Fruit fly (Drosophila melanogaster) whole organism, prepupa: ENCODE data around the gene Ask1.

Experiments used
- CG10631 ChIP-seq: fragments of 200-800 bp; sonication (Bioruptor generic); optimal IDR thresholded peaks from 2 replicates; lab custom pipeline; 2016; ENCODE audit warnings: missing biosample characterization, missing genetic modification characterization
- CG10669 ChIP-seq: fragments of 200-800 bp; sonication (Bioruptor generic); optimal IDR thresholded peaks from 3 replicates; lab custom pipeline; 2018; ENCODE audit warnings: missing biosample characterization, mild to moderate bottlenecking, missing genetic modification characterization, moderate library complexity
- CG11762 ChIP-seq: fragments of 200-800 bp; sonication (Bioruptor generic); optimal IDR thresholded peaks from 3 replicates; lab custom pipeline; 2016; ENCODE audit warnings: missing biosample characterization, missing genetic modification characterization; ENCODE audit not compliant: insufficient read depth
- CG11902 ChIP-seq: fragments of 200-800 bp; sonication (Bioruptor generic); optimal IDR thresholded peaks from 3 replicates; lab custom pipeline; 2016; ENCODE audit warnings: missing biosample characterization, missing genetic modification characterization
- CG15336 ChIP-seq: fragments of 200-800 bp; sonication (Bioruptor generic); IDR thresholded peaks from 2 replicates; pipeline ENCODE4 v1.3.6; 2022; ENCODE audit warnings: missing biosample characterization, missing genetic modification characterization
- CG1621 ChIP-seq: fragments of 200-800 bp; sonication (Bioruptor generic); optimal IDR thresholded peaks from 3 replicates; lab custom pipeline; 2018; ENCODE audit warnings: missing biosample characterization, mild to moderate bottlenecking, missing genetic modification characterization
- CG3032 ChIP-seq: fragments of 200-800 bp; optimal IDR thresholded peaks from 2 replicates; lab custom pipeline; 2019; ENCODE audit warnings: missing biosample characterization, mild to moderate bottlenecking, missing genetic modification characterization, moderate library complexity
- CG31627 ChIP-seq: fragments of 200-800 bp; sonication (Bioruptor generic); optimal IDR thresholded peaks from 3 replicates; lab custom pipeline; 2016; ENCODE audit warnings: missing biosample characterization, missing genetic modification characterization
- CG32006 ChIP-seq: fragments of 200-800 bp; sonication (Bioruptor generic); optimal IDR thresholded peaks from 3 replicates; lab custom pipeline; 2017; ENCODE audit warnings: missing biosample characterization, mild to moderate bottlenecking, missing genetic modification characterization
- CG34406 ChIP-seq: fragments of 200-800 bp; sonication (Bioruptor generic); optimal IDR thresholded peaks from 3 replicates; lab custom pipeline; 2016; ENCODE audit warnings: missing biosample characterization, missing genetic modification characterization
- CG3919 ChIP-seq: fragments of 200-800 bp; sonication (Bioruptor generic); optimal IDR thresholded peaks from 3 replicates; lab custom pipeline; 2016; ENCODE audit warnings: missing biosample characterization, missing genetic modification characterization
- CG4318 ChIP-seq: fragments of 200-800 bp; sonication (Bioruptor generic); optimal IDR thresholded peaks from 3 replicates; lab custom pipeline; 2017; ENCODE audit warnings: missing biosample characterization, mild to moderate bottlenecking, missing genetic modification characterization
- CG6163 ChIP-seq: fragments of 200-800 bp; sonication (Bioruptor generic); IDR thresholded peaks from 3 replicates; pipeline ENCODE4 v1.3.6; 2022; ENCODE audit warnings: missing biosample characterization, missing genetic modification characterization
- CG6276 ChIP-seq: fragments of 200-800 bp; sonication (Bioruptor generic); optimal IDR thresholded peaks from 2 replicates; lab custom pipeline; 2017; ENCODE audit warnings: missing biosample characterization, mild to moderate bottlenecking, missing genetic modification characterization
- CG6792 ChIP-seq: fragments of 200-800 bp; sonication (Bioruptor generic); optimal IDR thresholded peaks from 3 replicates; lab custom pipeline; 2016; ENCODE audit warnings: missing biosample characterization, missing genetic modification characterization
- CG6808 ChIP-seq: fragments of 200-800 bp; sonication (Bioruptor generic); optimal IDR thresholded peaks from 3 replicates; lab custom pipeline; 2017; ENCODE audit warnings: missing biosample characterization, missing genetic modification characterization, mild to moderate bottlenecking, moderate library complexity, missing genetic modification reagents
- CG6854 ChIP-seq: fragments of 200-800 bp; sonication (Bioruptor generic); optimal IDR thresholded peaks from 2 replicates; lab custom pipeline; 2017; ENCODE audit warnings: missing biosample characterization, mild to moderate bottlenecking, missing genetic modification characterization
- CG7368 ChIP-seq: fragments of 200-800 bp; sonication (Bioruptor generic); optimal IDR thresholded peaks from 3 replicates; lab custom pipeline; 2016; ENCODE audit warnings: missing biosample characterization, missing genetic modification characterization
- CG8632 ChIP-seq: fragments of 200-800 bp; sonication (Bioruptor generic); optimal IDR thresholded peaks from 3 replicates; lab custom pipeline; 2016; ENCODE audit warnings: missing biosample characterization, missing genetic modification characterization
- CG9139 ChIP-seq: fragments of 200-800 bp; sonication (Bioruptor generic); optimal IDR thresholded peaks from 3 replicates; lab custom pipeline; 2017; ENCODE audit warnings: missing biosample characterization, mild to moderate bottlenecking, missing genetic modification characterization
- Eip75B ChIP-seq: fragments of 200-800 bp; sonication (Bioruptor generic); optimal IDR thresholded peaks from 3 replicates; lab custom pipeline; 2016; ENCODE audit warnings: missing biosample characterization, missing genetic modification characterization
- Eip78C ChIP-seq: fragments of 200-800 bp; sonication (Bioruptor generic); peaks from one replicate; lab custom pipeline; 2016; ENCODE audit warnings: missing biosample characterization, missing genetic modification characterization
- Eip93F ChIP-seq: fragments of 200-800 bp; sonication (Bioruptor generic); optimal IDR thresholded peaks from 2 replicates; lab custom pipeline; 2016; ENCODE audit warnings: missing biosample characterization, mild to moderate bottlenecking, missing genetic modification characterization
- Gug ChIP-seq: fragments of 200-800 bp; sonication (Bioruptor generic); IDR thresholded peaks from 2 replicates; pipeline ENCODE4 v1.3.6; 2022; ENCODE audit warnings: missing biosample characterization, missing genetic modification characterization
- Hr39 ChIP-seq: fragments of 200-800 bp; sonication (Bioruptor generic); optimal IDR thresholded peaks from 2 replicates; lab custom pipeline; 2016; ENCODE audit warnings: missing biosample characterization, missing genetic modification characterization
- Hr4 ChIP-seq: fragments of 200-800 bp; sonication (Bioruptor generic); optimal IDR thresholded peaks from 3 replicates; lab custom pipeline; 2016; ENCODE audit warnings: missing biosample characterization, missing genetic modification characterization
- OdsH ChIP-seq: fragments of 200-800 bp; sonication (Bioruptor generic); optimal IDR thresholded peaks from 3 replicates; lab custom pipeline; 2016; ENCODE audit warnings: missing biosample characterization, missing genetic modification characterization
- Smox ChIP-seq: fragments of 200-800 bp; sonication (Bioruptor generic); optimal IDR thresholded peaks from 3 replicates; lab custom pipeline; 2016; ENCODE audit warnings: missing biosample characterization, missing genetic modification characterization
- Sox15 ChIP-seq: fragments of 200-800 bp; sonication (Bioruptor generic); optimal IDR thresholded peaks from 3 replicates; lab custom pipeline; 2016; ENCODE audit warnings: missing biosample characterization, missing genetic modification characterization
- cyc ChIP-seq: fragments of 200-800 bp; sonication (Bioruptor generic); optimal IDR thresholded peaks from 3 replicates; lab custom pipeline; 2016; ENCODE audit warnings: missing biosample characterization, missing genetic modification characterization
- dac ChIP-seq: fragments of 200-800 bp; sonication (Bioruptor generic); optimal IDR thresholded peaks from 2 replicates; lab custom pipeline; 2017; ENCODE audit warnings: missing biosample characterization, mild to moderate bottlenecking, missing genetic modification characterization
- eg ChIP-seq: fragments of 200-800 bp; sonication (Bioruptor generic); IDR thresholded peaks from 3 replicates; pipeline ENCODE4 v1.3.6; 2022; ENCODE audit warnings: missing biosample characterization, missing genetic modification characterization
- esn ChIP-seq: fragments of 200-800 bp; sonication (Bioruptor generic); optimal IDR thresholded peaks from 2 replicates; lab custom pipeline; 2016; ENCODE audit warnings: missing biosample characterization, mild to moderate bottlenecking, missing genetic modification characterization, moderate library complexity
- fd59A ChIP-seq: fragments of 200-800 bp; sonication (Bioruptor generic); optimal IDR thresholded peaks from 2 replicates; lab custom pipeline; 2017; ENCODE audit warnings: missing biosample characterization, mild to moderate bottlenecking, missing genetic modification characterization, missing genetic modification reagents
- fd85E ChIP-seq: fragments of 200-800 bp; sonication (Bioruptor generic); optimal IDR thresholded peaks from 3 replicates; lab custom pipeline; 2016; ENCODE audit warnings: missing biosample characterization, missing genetic modification characterization
- fkh ChIP-seq: fragments of 200-800 bp; sonication (Bioruptor generic); optimal IDR thresholded peaks from 3 replicates; lab custom pipeline; 2017; ENCODE audit warnings: missing biosample characterization, mild to moderate bottlenecking, missing genetic modification characterization, moderate library complexity
- lz ChIP-seq: fragments of 200-800 bp; sonication (Bioruptor generic); optimal IDR thresholded peaks from 3 replicates; lab custom pipeline; 2016; ENCODE audit warnings: missing biosample characterization, missing genetic modification characterization
- salr ChIP-seq, 2 experiments: fragments of 200-800 bp; sonication (Bioruptor generic); optimal IDR thresholded peaks; 3 replicates each; lab custom pipeline; 2016 to 2018; ENCODE audit warnings: missing biosample characterization in 2 of 2, missing genetic modification characterization in 2 of 2, mild to moderate bottlenecking in 1 of 2
- spab ChIP-seq: fragments of 200-800 bp; sonication (Bioruptor generic); optimal IDR thresholded peaks from 2 replicates; lab custom pipeline; 2017; ENCODE audit warnings: missing biosample characterization, mild to moderate bottlenecking, missing genetic modification characterization, missing genetic modification reagents
- ss ChIP-seq, 2 experiments: fragments of 200-800 bp; sonication (Bioruptor generic); optimal IDR thresholded peaks; 2 replicates in 1 of 2; 3 replicates in 1 of 2; lab custom pipeline; 2017 to 2018; ENCODE audit warnings: mild to moderate bottlenecking in 2 of 2, missing biosample characterization in 2 of 2, missing genetic modification characterization in 2 of 2, moderate library complexity in 1 of 2
- svp ChIP-seq: fragments of 200-800 bp; sonication (Bioruptor generic); peaks from one replicate; lab custom pipeline; 2016; ENCODE audit warnings: missing biosample characterization, missing genetic modification characterization
- topi ChIP-seq: fragments of 200-800 bp; sonication (Bioruptor generic); optimal IDR thresholded peaks from 3 replicates; lab custom pipeline; 2016; ENCODE audit warnings: missing biosample characterization, missing genetic modification characterization
- vri ChIP-seq: fragments of 200-800 bp; sonication (Bioruptor generic); optimal IDR thresholded peaks from 3 replicates; lab custom pipeline; 2016; ENCODE audit warnings: missing biosample characterization, mild to moderate bottlenecking, missing genetic modification characterization

Gene Ask1

dm6 chr3R:19905932-19906439 is 26.5 kb downstream of the Ask1 start (continued):
- peak; percentile 87 for TF ChIP-seq Eip75B (GFP tag; lab: Kevin White, UChicago)
- TF ChIP-seq CG10669, result peak; percentile 80
- TF ChIP-seq CG10631, result peak; percentile 81
- TF ChIP-seq CG11762 (GFP tag; lab: Kevin White, UChicago), result peak; percentile 82
- peak; percentile 93 for TF ChIP-seq esn (GFP tag; lab: Kevin White, UChicago)
- peak; percentile 91 for TF ChIP-seq cyc
- peak; percentile 93 for TF ChIP-seq vri (GFP tag; lab: Kevin White, UChicago)
- TF ChIP-seq Eip93F, result peak; percentile 66
- TF ChIP-seq CG3032, result peak; percentile 81
- peak; percentile 89 for TF ChIP-seq Sox15
- TF ChIP-seq CG11902 (GFP tag; lab: Kevin White, UChicago), result peak; percentile 87
- TF ChIP-seq CG6276 (GFP tag; lab: Kevin White, UChicago), result peak; percentile 74
- peak; percentile 83 for TF ChIP-seq CG8632 (GFP tag; lab: Kevin White, UChicago)
- peak; percentile 91 for TF ChIP-seq Smox (GFP tag; lab: Kevin White, UChicago)
- peak; percentile 90 for TF ChIP-seq CG6792 (GFP tag; lab: Kevin White, UChicago)
- TF ChIP-seq CG4318 (GFP tag; lab: Kevin White, UChicago), result no peak
- peak; percentile 91 for TF ChIP-seq lz (GFP tag; lab: Kevin White, UChicago)
- peak; percentile 91 for TF ChIP-seq CG6163 (GFP tag; lab: Robert Waterston, UW)
- peak; percentile 95 for TF ChIP-seq Eip78C (GFP tag; lab: Kevin White, UChicago)
- peak; percentile 86 for TF ChIP-seq spab
- TF ChIP-seq OdsH (GFP tag; lab: Kevin White, UChicago), result peak; percentile 92
- peak; percentile 91 for TF ChIP-seq eg (GFP tag; lab: Robert Waterston, UW)
- peak; percentile 50 for TF ChIP-seq CG9139 (GFP tag; lab: Kevin White, UChicago)
- peak; percentile 85 for TF ChIP-seq fd59A (GFP tag; lab: Kevin White, UChicago)
- peak; percentile 61 to 76 for TF ChIP-seq ss (GFP tag; optimal IDR thresholded peaks at IDR 0.05; lab: Kevin White, UChicago)
- TF ChIP-seq CG6808, result peak; percentile 80
- TF ChIP-seq CG1621 (tag; lab: Kevin White, UChicago), result peak; percentile 82
- TF ChIP-seq CG7368 (GFP tag; lab: Kevin White, UChicago), result peak; percentile 82
- peak; percentile 61 for TF ChIP-seq fkh
- peak; percentile 70 to 77 for TF ChIP-seq salr (GFP tag; optimal IDR thresholded peaks at IDR 0.05; lab: Kevin White, UChicago)
- TF ChIP-seq CG6854, result peak; percentile 53
- TF ChIP-seq CG3919 (GFP tag; lab: Kevin White, UChicago), result peak; percentile 87
- no peak for TF ChIP-seq fd85E (GFP tag; lab: Kevin White, UChicago)
- peak; percentile 91 for TF ChIP-seq CG15336 (GFP tag; lab: Robert Waterston, UW)
- peak; percentile 95 for TF ChIP-seq CG31627
- TF ChIP-seq Gug (GFP tag; lab: Robert Waterston, UW), result peak; percentile 81
- TF ChIP-seq svp (GFP tag; lab: Kevin White, UChicago), result peak; percentile 98
- TF ChIP-seq dac (GFP tag; lab: Kevin White, UChicago), result peak; percentile 63
- TF ChIP-seq CG32006 (GFP tag; lab: Kevin White, UChicago), result peak; percentile 86
- peak; percentile 95 for TF ChIP-seq Hr39
- TF ChIP-seq CG34406, result peak; percentile 86
- TF ChIP-seq topi (GFP tag; lab: Kevin White, UChicago), result peak; percentile 84
- peak; percentile 86 for TF ChIP-seq Hr4
